Worm (Caenorhabditis elegans) whole organism, L1 larva: Measurements from ENCODE around the gene fkh-8.

Experiments used
- C04F5.9 ChIP-seq: sonication (generic microtip); optimal IDR thresholded peaks from 2 replicates; lab custom pipeline; 2016; ENCODE audit warnings: missing genetic modification characterization, missing compliant biosample characterization
- aly-2 ChIP-seq: fragments of 150-350 bp; optimal IDR thresholded peaks from 2 replicates; lab custom pipeline; 2014; ENCODE audit warnings: missing biosample characterization, missing genetic modification characterization
- ceh-82 ChIP-seq, 3 experiments: fragments of 150-350 bp in 1 of 3; sonication (generic microtip) in 2 of 3; optimal IDR thresholded peaks; 2 replicates each; lab custom pipeline; 2014 to 2017; ENCODE audit warnings: missing biosample characterization in 3 of 3, missing genetic modification characterization in 3 of 3
- ceh-88 ChIP-seq: fragments of 200-800 bp; sonication (Bioruptor generic); IDR thresholded peaks from 2 replicates; pipeline ENCODE4 v1.3.6; 2022; ENCODE audit warnings: missing genetic modification characterization, missing compliant biosample characterization
- ceh-90 ChIP-seq: sonication (generic microtip); optimal IDR thresholded peaks from 2 replicates; lab custom pipeline; 2016; ENCODE audit warnings: missing genetic modification characterization, missing compliant biosample characterization
- dsc-1 ChIP-seq: sonication (generic microtip); optimal IDR thresholded peaks from 2 replicates; lab custom pipeline; 2016; ENCODE audit warnings: mild to moderate bottlenecking, missing genetic modification characterization, missing compliant biosample characterization
- efl-1 ChIP-seq, 4 experiments: fragments of 150-350 bp; optimal IDR thresholded peaks in 3 of 4; peaks in 1 of 4; 1 replicate in 1 of 4; 2 replicates in 3 of 4; lab custom pipeline; 2014; ENCODE audit warnings: missing biosample characterization in 2 of 4, missing genetic modification characterization in 2 of 4, missing genetic modification reagents in 2 of 4
- efl-3 ChIP-seq: fragments of 200-800 bp; sonication (Bioruptor generic); optimal IDR thresholded peaks from 2 replicates; lab custom pipeline; 2018; ENCODE audit warnings: mild to moderate bottlenecking, missing genetic modification characterization, missing compliant biosample characterization
- egl-13 ChIP-seq: sonication (generic microtip); optimal IDR thresholded peaks from 2 replicates; lab custom pipeline; 2016; ENCODE audit warnings: missing genotype, missing genetic modification reagents, missing genetic modification characterization, missing compliant biosample characterization
- elt-2 ChIP-seq: sonication (generic microtip); optimal IDR thresholded peaks from 2 replicates; lab custom pipeline; 2016; ENCODE audit warnings: missing genetic modification characterization, mild to moderate bottlenecking, inconsistent platforms, missing compliant biosample characterization, missing genetic modification reagents
- elt-3 ChIP-seq, 6 experiments: fragments of 150-350 bp in 1 of 6; sonication (generic microtip); optimal IDR thresholded peaks; 2 replicates each; lab custom pipeline; 2017 to 2018; ENCODE audit warnings: missing biosample characterization in 6 of 6, missing genetic modification characterization in 6 of 6, inconsistent platforms in 1 of 6
- ets-5 ChIP-seq: fragments of 200-800 bp; sonication (Bioruptor generic); IDR thresholded peaks from 2 replicates; pipeline ENCODE4 v1.3.6; 2022; ENCODE audit warnings: missing genetic modification characterization, missing compliant biosample characterization
- fkh-10 ChIP-seq: sonication (generic microtip); optimal IDR thresholded peaks from 2 replicates; lab custom pipeline; 2017; ENCODE audit warnings: missing biosample characterization, missing genetic modification reagents, missing genetic modification characterization
- fos-1 ChIP-seq: fragments of 150-350 bp; optimal IDR thresholded peaks from 2 replicates; lab custom pipeline; 2014; ENCODE audit warnings: missing biosample characterization, missing genetic modification characterization
- grh-1 ChIP-seq: fragments of 200-800 bp; sonication (Bioruptor generic); IDR thresholded peaks from 2 replicates; pipeline ENCODE4 v1.3.6; 2022; ENCODE audit warnings: missing genetic modification reagents, missing genetic modification characterization, missing compliant biosample characterization
- hlh-17 ChIP-seq: fragments of 200-800 bp; sonication (Bioruptor generic); optimal IDR thresholded peaks from 2 replicates; lab custom pipeline; 2018; ENCODE audit warnings: missing genetic modification characterization, mild to moderate bottlenecking, missing compliant biosample characterization, moderate library complexity, borderline replicate concordance
- hpl-2 ChIP-seq: fragments of 150-350 bp; optimal IDR thresholded peaks from 2 replicates; lab custom pipeline; 2014; ENCODE audit warnings: missing biosample characterization, missing genetic modification reagents, missing genetic modification characterization
- lin-14 ChIP-seq: fragments of 200-800 bp; sonication (Bioruptor generic); optimal IDR thresholded peaks from 2 replicates; lab custom pipeline; 2018; ENCODE audit warnings: mild to moderate bottlenecking, missing genetic modification characterization, moderate library complexity, missing compliant biosample characterization
- lin-39 ChIP-seq: fragments of 150-350 bp; optimal IDR thresholded peaks from 2 replicates; lab custom pipeline; 2014; ENCODE audit warnings: missing biosample characterization, missing genetic modification reagents, missing genetic modification characterization
- lir-3 ChIP-seq: sonication (generic microtip); optimal IDR thresholded peaks from 2 replicates; lab custom pipeline; 2016; ENCODE audit warnings: mild to moderate bottlenecking, missing genetic modification characterization, moderate library complexity, missing compliant biosample characterization; ENCODE audit not compliant: poor library complexity
- mab-9 ChIP-seq: fragments of 200-800 bp; sonication (Bioruptor generic); IDR thresholded peaks from 2 replicates; pipeline ENCODE4 v1.3.6; 2022; ENCODE audit warnings: missing genetic modification reagents, missing genetic modification characterization, missing compliant biosample characterization
- mep-1 ChIP-seq: fragments of 150-350 bp; optimal IDR thresholded peaks from 2 replicates; lab custom pipeline; 2014; ENCODE audit warnings: missing biosample characterization, missing genetic modification characterization
- nhr-19 ChIP-seq: fragments of 200-800 bp; sonication (Bioruptor generic); conservative IDR thresholded peaks from 2 replicates; pipeline ENCODE4 v1.3.6; 2022; ENCODE audit warnings: missing genetic modification characterization, missing compliant biosample characterization
- nhr-20 ChIP-seq: sonication (generic microtip); optimal IDR thresholded peaks from 2 replicates; lab custom pipeline; 2016; ENCODE audit warnings: mild to moderate bottlenecking, missing genetic modification characterization, missing compliant biosample characterization
- nhr-71 ChIP-seq: sonication (generic microtip); optimal IDR thresholded peaks from 2 replicates; lab custom pipeline; 2016; ENCODE audit warnings: mild to moderate bottlenecking, missing genetic modification characterization, moderate library complexity, missing compliant biosample characterization
- nhr-90 ChIP-seq: sonication (generic microtip); optimal IDR thresholded peaks from 2 replicates; lab custom pipeline; 2016; ENCODE audit warnings: mild to moderate bottlenecking, missing genetic modification characterization, missing compliant biosample characterization; ENCODE audit not compliant: poor library complexity
- pqm-1 ChIP-seq: sonication (generic microtip); optimal IDR thresholded peaks from 3 replicates; lab custom pipeline; 2017; ENCODE audit warnings: missing biosample characterization, missing genetic modification characterization
- rnt-1 ChIP-seq: sonication (generic microtip); optimal IDR thresholded peaks from 2 replicates; lab custom pipeline; 2016; ENCODE audit warnings: mild to moderate bottlenecking, missing genetic modification characterization, moderate library complexity, missing compliant biosample characterization
- sox-4 ChIP-seq: sonication (generic microtip); optimal IDR thresholded peaks from 2 replicates; lab custom pipeline; 2016; ENCODE audit warnings: missing genetic modification characterization, missing compliant biosample characterization
- sup-37 ChIP-seq: fragments of 200-800 bp; sonication (Bioruptor generic); optimal IDR thresholded peaks from 2 replicates; lab custom pipeline; 2018; ENCODE audit warnings: mild to moderate bottlenecking, missing genetic modification characterization, missing compliant biosample characterization
- tbx-2 ChIP-seq: sonication (generic microtip); optimal IDR thresholded peaks from 2 replicates; lab custom pipeline; 2016; ENCODE audit warnings: missing genetic modification characterization, missing compliant biosample characterization
- unc-130 ChIP-seq: fragments of 150-350 bp; optimal IDR thresholded peaks from 2 replicates; lab custom pipeline; 2017; ENCODE audit warnings: missing biosample characterization, missing genetic modification characterization, inconsistent platforms
- unc-62 ChIP-seq: fragments of 150-350 bp; optimal IDR thresholded peaks from 2 replicates; lab custom pipeline; 2014; ENCODE audit warnings: missing biosample characterization, missing genetic modification reagents, missing genetic modification characterization
- vab-15 ChIP-seq: sonication (generic microtip); optimal IDR thresholded peaks from 2 replicates; lab custom pipeline; 2017; ENCODE audit warnings: missing genotype, mild to moderate bottlenecking, missing genetic modification characterization, missing compliant biosample characterization
- zip-4 ChIP-seq: fragments of 200-800 bp; sonication (Bioruptor generic); optimal IDR thresholded peaks from 2 replicates; lab custom pipeline; 2018; ENCODE audit warnings: mild to moderate bottlenecking, missing genetic modification characterization, moderate library complexity, missing compliant biosample characterization
- ztf-11 ChIP-seq, 2 experiments: sonication (generic microtip); optimal IDR thresholded peaks; 2 replicates each; lab custom pipeline; 2016 to 2017; ENCODE audit warnings: missing genetic modification characterization in 2 of 2, missing biosample characterization in 1 of 2, missing compliant biosample characterization in 1 of 2

The fkh-8 gene

ce11 chrII:6219346-6219745, 28.2 kb upstream of the fkh-8 start, which contains the start of gene mks-2:
mks-2 (minus strand) TSS chrII:6219446.
- TF ChIP-seq unc-62 (no peak), lir-3 (tag; lab: Kevin White, UChicago) (no peak), rnt-1 (tag; lab: Kevin White, UChicago) (no peak), zip-4 (GFP tag; lab: Kevin White, UChicago) (no peak), sup-37 (GFP tag; lab: Kevin White, UChicago) (no peak), tbx-2 (tag; lab: Kevin White, UChicago) (no peak), elt-3 (tag; optimal IDR thresholded peaks at IDR 0.05; lab: Kevin White, UChicago) (no peak), aly-2 (tag; lab: Kevin White, UChicago) (no peak), ceh-82 (tag; optimal IDR thresholded peaks at IDR 0.05; lab: Kevin White, UChicago) (no peak)

ce11 chrII:6208116-6208515, 16.9 kb upstream of the fkh-8 start, which contains the start of gene daf-37:
daf-37 (minus strand) TSS chrII:6208216.
- TF ChIP-seq egl-13 (tag; lab: Kevin White, UChicago), result no peak
- no peak for TF ChIP-seq fkh-10 (GFP tag; lab: Kevin White, UChicago)
- TF ChIP-seq dsc-1 (tag; lab: Kevin White, UChicago), result no peak
- TF ChIP-seq lin-39 (tag; lab: Kevin White, UChicago), result no peak
- TF ChIP-seq pqm-1 (tag; lab: Kevin White, UChicago), result no peak
- no peak for TF ChIP-seq mep-1 (tag; lab: Kevin White, UChicago)
- no peak for TF ChIP-seq mab-9 (GFP tag; lab: Robert Waterston, UW)
- no peak for TF ChIP-seq lir-3 (tag; lab: Kevin White, UChicago)
- TF ChIP-seq efl-3 (GFP tag; lab: Kevin White, UChicago), result no peak
- no peak for TF ChIP-seq efl-1 (optimal IDR thresholded peaks at IDR 0.05; lab: Kevin White, UChicago)
- no peak for TF ChIP-seq efl-1 (GFP tag; optimal IDR thresholded peaks at IDR 0.05 in 1 of 2; lab: Kevin White, UChicago)

- TF ChIP-seq efl-1 (optimal IDR thresholded peaks at IDR 0.05; lab: Kevin White, UChicago) (no peak), efl-1 (GFP tag; optimal IDR thresholded peaks at IDR 0.05 in 1 of 2; lab: Kevin White, UChicago) (no peak), pqm-1 (tag; lab: Kevin White, UChicago) (no peak), fkh-10 (GFP tag; lab: Kevin White, UChicago) (peak; percentile 94), ceh-90 (tag; lab: Kevin White, UChicago) (no peak), lin-14 (peak; percentile 37)
These were observed 16.1 kb upstream of the fkh-8 start for ce11 chrII:6207252-6207651.

- TF ChIP-seq sox-4 (tag; lab: Kevin White, UChicago) (no peak), elt-2 (tag; lab: Kevin White, UChicago) (no peak), vab-15 (tag; lab: Kevin White, UChicago) (no peak)
- TF ChIP-seq, all 84 proteins: peak for 0
These were observed 11.7 kb upstream of the fkh-8 start, which contains the start of gene C30B5.17 for ce11 chrII:6202910-6203309. C30B5.17 (minus strand) TSS chrII:6203010.

ce11 chrII:6199010-6199409, 7.8 kb upstream of the fkh-8 start:
- TF ChIP-seq unc-130 (tag; lab: Kevin White, UChicago) (no peak), efl-1 (optimal IDR thresholded peaks at IDR 0.05; lab: Kevin White, UChicago) (no peak), efl-1 (GFP tag; optimal IDR thresholded peaks at IDR 0.05 in 1 of 2; lab: Kevin White, UChicago) (peak in 1 of 2 experiments; percentile 69)

ce11 chrII:6198468-6198867, 7.3 kb upstream of the fkh-8 start, which contains the start of gene szy-4:
szy-4 (plus strand) TSS chrII:6198696.
- no peak for TF ChIP-seq ets-5 (GFP tag; lab: Robert Waterston, UW)
- no peak for TF ChIP-seq nhr-20 (tag; lab: Kevin White, UChicago)
- TF ChIP-seq hlh-17 (GFP tag; lab: Kevin White, UChicago), result no peak
- TF ChIP-seq C04F5.9 (tag; lab: Kevin White, UChicago), result no peak
- TF ChIP-seq ceh-88 (GFP tag; lab: Robert Waterston, UW), result no peak
- no peak for TF ChIP-seq unc-62
- no peak for TF ChIP-seq pqm-1 (tag; lab: Kevin White, UChicago)
- TF ChIP-seq hpl-2 (GFP tag; lab: Kevin White, UChicago), result no peak
- no peak for TF ChIP-seq nhr-19 (GFP tag; lab: Robert Waterston, UW)
- no peak for TF ChIP-seq lin-39 (tag; lab: Kevin White, UChicago)
- TF ChIP-seq nhr-71 (tag; lab: Kevin White, UChicago), result no peak
- no peak for TF ChIP-seq sup-37 (GFP tag; lab: Kevin White, UChicago)
- no peak for TF ChIP-seq grh-1
- TF ChIP-seq nhr-90 (tag; lab: Kevin White, UChicago), result no peak
- no peak for TF ChIP-seq mep-1 (tag; lab: Kevin White, UChicago)
- TF ChIP-seq ztf-11 (tag; optimal IDR thresholded peaks at IDR 0.05; lab: Kevin White, UChicago), result no peak
- TF ChIP-seq fos-1 (tag; lab: Kevin White, UChicago), result no peak
